Fruit fly (Drosophila melanogaster) whole organism, embryonic: ENCODE data around the gene CG12010.

ENCODE experiments used
- Bdp1 ChIP-seq: fragments of 200-800 bp; sonication (Bioruptor generic); optimal IDR thresholded peaks from 3 replicates; lab custom pipeline; 2016; ENCODE audit warnings: missing biosample characterization, missing genetic modification characterization
- Bgb ChIP-seq: fragments of 200-800 bp; sonication (Bioruptor generic); IDR thresholded peaks from 2 replicates; pipeline ENCODE4 v1.3.6; 2022; ENCODE audit warnings: missing biosample characterization, missing genetic modification characterization; ENCODE audit not compliant: partially characterized antibody
- CG10267 ChIP-seq: fragments of 200-800 bp; sonication (Bioruptor generic); optimal IDR thresholded peaks from 2 replicates; lab custom pipeline; 2018; ENCODE audit warnings: missing biosample characterization, mild to moderate bottlenecking, missing genetic modification characterization, moderate library complexity
- CG10274 ChIP-seq: fragments of 200-800 bp; sonication (Bioruptor generic); optimal IDR thresholded peaks from 3 replicates; lab custom pipeline; 2017; ENCODE audit warnings: missing biosample characterization, mild to moderate bottlenecking, missing genetic modification characterization
- CG10565 ChIP-seq: fragments of 200-800 bp; sonication (Bioruptor generic); optimal IDR thresholded peaks from 3 replicates; lab custom pipeline; 2016; ENCODE audit warnings: missing biosample characterization, mild to moderate bottlenecking, missing genetic modification characterization
- CG11696 ChIP-seq: fragments of 200-800 bp; sonication (Bioruptor generic); IDR thresholded peaks from 2 replicates; pipeline ENCODE4 v1.3.6; 2022; ENCODE audit warnings: missing biosample characterization, missing genetic modification characterization
- CG12769 ChIP-seq: fragments of 200-800 bp; sonication (Bioruptor generic); optimal IDR thresholded peaks from 2 replicates; lab custom pipeline; 2019; ENCODE audit warnings: missing biosample characterization, mild to moderate bottlenecking, missing genetic modification characterization, moderate library complexity
- CG13287 ChIP-seq: fragments of 200-800 bp; sonication (Bioruptor generic); IDR thresholded peaks from 2 replicates; pipeline ENCODE4 v1.3.6; 2022; ENCODE audit warnings: missing biosample characterization, missing genetic modification characterization; ENCODE audit not compliant: partially characterized antibody
- CG14014 ChIP-seq: fragments of 200-800 bp; sonication (Bioruptor generic); IDR thresholded peaks from 2 replicates; pipeline ENCODE4 v1.3.6; 2022; ENCODE audit warnings: missing biosample characterization, missing genetic modification characterization
- CG15514 ChIP-seq: fragments of 200-800 bp; sonication (Bioruptor generic); optimal IDR thresholded peaks from 3 replicates; lab custom pipeline; 2017; ENCODE audit warnings: missing biosample characterization, missing genetic modification characterization, mild to moderate bottlenecking, moderate library complexity, missing genetic modification reagents
- CG17568 ChIP-seq: fragments of 200-800 bp; sonication (Bioruptor generic); optimal IDR thresholded peaks from 2 replicates; lab custom pipeline; 2018; ENCODE audit warnings: missing biosample characterization, mild to moderate bottlenecking, missing genetic modification characterization, moderate library complexity
- CG3726 ChIP-seq: fragments of 200-800 bp; sonication (Bioruptor generic); IDR thresholded peaks from 3 replicates; pipeline ENCODE4, ENCODE4 v1.3.6; 2022; ENCODE audit warnings: missing biosample characterization, missing genetic modification characterization
- CG3847 ChIP-seq: fragments of 200-800 bp; sonication (Bioruptor generic); IDR thresholded peaks from 2 replicates; pipeline ENCODE4 v1.3.6; 2022; ENCODE audit warnings: missing biosample characterization, missing genetic modification characterization
- CG42726 ChIP-seq: fragments of 200-800 bp; sonication (Bioruptor generic); IDR thresholded peaks from 2 replicates; pipeline ENCODE4 v1.3.6; 2022; ENCODE audit warnings: missing biosample characterization, missing genetic modification characterization; ENCODE audit not compliant: partially characterized antibody
- CG6683 ChIP-seq: fragments of 200-800 bp; sonication (Bioruptor generic); optimal IDR thresholded peaks from 2 replicates; lab custom pipeline; 2017; ENCODE audit warnings: missing biosample characterization, mild to moderate bottlenecking, missing genetic modification characterization, missing genetic modification reagents
- CG6791 ChIP-seq: fragments of 200-800 bp; sonication (Bioruptor generic); IDR thresholded peaks from 3 replicates; pipeline ENCODE4 v1.3.6; 2022; ENCODE audit warnings: missing biosample characterization, missing genetic modification characterization; ENCODE audit not compliant: partially characterized antibody
- CG8765 ChIP-seq: fragments of 200-800 bp; sonication (Bioruptor generic); IDR thresholded peaks from 2 replicates; pipeline ENCODE4 v1.3.6; 2022; ENCODE audit warnings: missing biosample characterization, missing genetic modification characterization
- Camta ChIP-seq: fragments of 200-800 bp; sonication (Bioruptor generic); optimal IDR thresholded peaks from 2 replicates; lab custom pipeline; 2016; ENCODE audit warnings: missing biosample characterization, missing genetic modification characterization
- Chrac-16 ChIP-seq: fragments of 200-800 bp; sonication (Bioruptor generic); optimal IDR thresholded peaks from 3 replicates; lab custom pipeline; 2016; ENCODE audit warnings: missing biosample characterization, missing genetic modification characterization
- Dip3 ChIP-seq: fragments of 200-800 bp; sonication (Bioruptor generic); optimal IDR thresholded peaks from 3 replicates; lab custom pipeline; 2016; ENCODE audit warnings: missing biosample characterization, missing genetic modification characterization
- Doc3 ChIP-seq: fragments of 200-800 bp; sonication (Bioruptor generic); IDR thresholded peaks from 3 replicates; pipeline ENCODE4 v1.3.6; 2022; ENCODE audit warnings: missing biosample characterization, missing genetic modification characterization; ENCODE audit not compliant: partially characterized antibody
- Dp ChIP-seq: fragments of 200-800 bp; sonication (Bioruptor generic); optimal IDR thresholded peaks from 2 replicates; lab custom pipeline; 2018; ENCODE audit warnings: missing biosample characterization, mild to moderate bottlenecking, missing genetic modification characterization, moderate library complexity
- ERR ChIP-seq: fragments of 200-800 bp; sonication (Bioruptor generic); optimal IDR thresholded peaks from 2 replicates; lab custom pipeline; 2016; ENCODE audit warnings: missing biosample characterization, missing genetic modification characterization
- Ets97D ChIP-seq: fragments of 200-800 bp; sonication (Bioruptor generic); optimal IDR thresholded peaks from 3 replicates; lab custom pipeline; 2016; ENCODE audit warnings: missing biosample characterization, missing genetic modification characterization
- HLH3B ChIP-seq: fragments of 200-800 bp; sonication (Bioruptor generic); IDR thresholded peaks from 2 replicates; pipeline ENCODE4 v1.3.6; 2022; ENCODE audit warnings: missing biosample characterization, missing genetic modification characterization
- Hsf ChIP-seq: fragments of 200-800 bp; sonication (Bioruptor generic); optimal IDR thresholded peaks from 3 replicates; lab custom pipeline; 2016; ENCODE audit warnings: missing biosample characterization, missing genetic modification characterization
- NFAT ChIP-seq: fragments of 200-800 bp; sonication (Bioruptor generic); IDR thresholded peaks from 2 replicates; pipeline ENCODE4 v1.3.6; 2022; ENCODE audit warnings: missing biosample characterization, missing genetic modification characterization
- Opbp ChIP-seq: fragments of 200-800 bp; sonication (Bioruptor generic); IDR thresholded peaks from 3 replicates; pipeline ENCODE4 v1.3.6; 2022; ENCODE audit warnings: missing biosample characterization, missing genetic modification characterization; ENCODE audit not compliant: partially characterized antibody
- Six4 ChIP-seq: fragments of 200-800 bp; sonication (Bioruptor generic); optimal IDR thresholded peaks from 2 replicates; lab custom pipeline; 2016; ENCODE audit warnings: missing biosample characterization, missing genetic modification characterization
- Spps ChIP-seq: fragments of 200-800 bp; sonication (Bioruptor generic); optimal IDR thresholded peaks from 2 replicates; lab custom pipeline; 2018; ENCODE audit warnings: missing biosample characterization, mild to moderate bottlenecking, missing genetic modification characterization
- ac ChIP-seq: fragments of 200-800 bp; sonication (Bioruptor generic); optimal IDR thresholded peaks from 3 replicates; lab custom pipeline; 2017; ENCODE audit warnings: missing biosample characterization, mild to moderate bottlenecking, missing genetic modification characterization
- bbx ChIP-seq: fragments of 200-800 bp; sonication (Bioruptor generic); IDR thresholded peaks from 2 replicates; pipeline ENCODE4 v1.3.6; 2022; ENCODE audit warnings: missing biosample characterization, missing genetic modification characterization; ENCODE audit not compliant: partially characterized antibody
- cas ChIP-seq: fragments of 200-800 bp; sonication (Bioruptor generic); IDR thresholded peaks from 2 replicates; pipeline ENCODE4 v1.3.6; 2022; ENCODE audit warnings: missing biosample characterization, missing genetic modification characterization
- dysf ChIP-seq: fragments of 200-800 bp; sonication (Bioruptor generic); IDR thresholded peaks from 3 replicates; pipeline ENCODE4 v1.3.6; 2022; ENCODE audit warnings: missing biosample characterization, missing genetic modification characterization
- ems ChIP-seq: fragments of 200-800 bp; sonication (Bioruptor generic); optimal IDR thresholded peaks from 3 replicates; lab custom pipeline; 2016; ENCODE audit warnings: missing biosample characterization, missing genetic modification characterization
- eyg ChIP-seq: fragments of 200-800 bp; sonication (Bioruptor generic); optimal IDR thresholded peaks from 3 replicates; lab custom pipeline; 2016; ENCODE audit warnings: missing biosample characterization, missing genetic modification characterization
- gem ChIP-seq: fragments of 200-800 bp; sonication (Bioruptor generic); optimal IDR thresholded peaks from 2 replicates; lab custom pipeline; 2019; ENCODE audit warnings: missing biosample characterization, mild to moderate bottlenecking, missing genetic modification characterization, moderate library complexity
- kah ChIP-seq: fragments of 200-800 bp; sonication (Bioruptor generic); optimal IDR thresholded peaks from 2 replicates; lab custom pipeline; 2018; ENCODE audit warnings: missing biosample characterization, mild to moderate bottlenecking, missing genetic modification characterization
- lbe ChIP-seq: fragments of 200-800 bp; sonication (Bioruptor generic); optimal IDR thresholded peaks from 2 replicates; lab custom pipeline; 2016; ENCODE audit warnings: missing biosample characterization, mild to moderate bottlenecking, missing genetic modification characterization
- lilli ChIP-seq: fragments of 200-800 bp; sonication (Bioruptor generic); optimal IDR thresholded peaks from 3 replicates; lab custom pipeline; 2016; ENCODE audit warnings: missing biosample characterization, missing genetic modification characterization
- luna ChIP-seq: fragments of 200-800 bp; sonication (Bioruptor generic); optimal IDR thresholded peaks from 2 replicates; lab custom pipeline; 2016; ENCODE audit warnings: missing biosample characterization, missing genetic modification characterization
- otp ChIP-seq: fragments of 200-800 bp; sonication (Bioruptor generic); IDR thresholded peaks from 3 replicates; pipeline ENCODE4, ENCODE4 v1.3.6; 2022; ENCODE audit warnings: missing biosample characterization, missing genetic modification characterization
- prd ChIP-seq, 3 experiments: fragments of >200 bp in 2 of 3; fragments of 200-800 bp in 1 of 3; sonication (Bioruptor generic) in 1 of 3; optimal IDR thresholded peaks in 2 of 3; IDR thresholded peaks in 1 of 3; 2 replicates in 2 of 3; 3 replicates in 1 of 3; pipeline versions ENCODE4 v1.3.6 to Lab custom; 2017 to 2022; ENCODE audit warnings: missing biosample characterization in 1 of 3, missing genetic modification characterization in 1 of 3
- run ChIP-seq: fragments of 200-800 bp; sonication (Bioruptor generic); optimal IDR thresholded peaks from 3 replicates; lab custom pipeline; 2018; ENCODE audit warnings: missing biosample characterization, mild to moderate bottlenecking, missing genetic modification characterization
- seq ChIP-seq: fragments of 200-800 bp; sonication (Bioruptor generic); IDR thresholded peaks from 2 replicates; pipeline ENCODE4 v1.3.6; 2022; ENCODE audit warnings: missing biosample characterization, missing genetic modification characterization
- slp2 ChIP-seq: fragments of 200-800 bp; sonication (Bioruptor generic); optimal IDR thresholded peaks from 2 replicates; lab custom pipeline; 2016; ENCODE audit warnings: missing biosample characterization, missing genetic modification characterization
- sqz ChIP-seq: fragments of 200-800 bp; sonication (Bioruptor generic); optimal IDR thresholded peaks from 3 replicates; lab custom pipeline; 2018; ENCODE audit warnings: missing biosample characterization, mild to moderate bottlenecking, missing genetic modification characterization
- stc ChIP-seq: fragments of 200-800 bp; sonication (Bioruptor generic); IDR thresholded peaks from 2 replicates; pipeline ENCODE4 v1.3.6; 2022; ENCODE audit warnings: missing biosample characterization, missing genetic modification characterization
- tgo ChIP-seq: fragments of 200-800 bp; sonication (Bioruptor generic); IDR thresholded peaks from 3 replicates; pipeline ENCODE4 v1.3.6; 2022; ENCODE audit warnings: missing biosample characterization, missing genetic modification characterization
- unpg ChIP-seq: fragments of 200-800 bp; sonication (Bioruptor generic); optimal IDR thresholded peaks from 3 replicates; lab custom pipeline; 2018; ENCODE audit warnings: missing biosample characterization, mild to moderate bottlenecking, missing genetic modification characterization, moderate library complexity

Gene CG12010

dm6 chr3L:3377965-3378292 is 3.8 kb downstream of the CG12010 start, which contains the start of gene Ids (continued):
- peak; percentile 41 for TF ChIP-seq ems (GFP tag; lab: Kevin White, UChicago)
- TF ChIP-seq CG11696 (GFP tag; lab: Robert Waterston, UW): no peak
- TF ChIP-seq CG3847 (GFP tag; lab: Robert Waterston, UW): peak; percentile 68
- peak; percentile 13 for TF ChIP-seq Ets97D (GFP tag; lab: Kevin White, UChicago)
- no peak for TF ChIP-seq kah (GFP tag; lab: Kevin White, UChicago)
- peak; percentile 74; the same call in 1 of the 3 replicates for TF ChIP-seq otp (GFP tag; lab: Robert Waterston, UW)
- TF ChIP-seq Dp (GFP tag; lab: Kevin White, UChicago): no peak
- no peak for TF ChIP-seq Six4
- peak; percentile 58 for TF ChIP-seq Chrac-16
- TF ChIP-seq CG3726: 0 out of 3 replicates have a peak, but pooled peaks have one; percentile 64
- no peak for TF ChIP-seq CG10565 (GFP tag; lab: Kevin White, UChicago)
- TF ChIP-seq ac (GFP tag; lab: Kevin White, UChicago): no peak
- peak; percentile 83 for TF ChIP-seq HLH3B (GFP tag; lab: Robert Waterston, UW)
- no peak for TF ChIP-seq prd (optimal IDR thresholded peaks at IDR 0.05; lab: Kevin White, UChicago)
- peak; percentile 84 for TF ChIP-seq prd (GFP tag; IDR thresholded peaks at IDR 0.05; lab: Robert Waterston, UW)
- peak; percentile 81 for TF ChIP-seq stc
- TF ChIP-seq Bgb (GFP tag; lab: Robert Waterston, UW): no peak
- TF ChIP-seq Hsf (GFP tag; lab: Kevin White, UChicago): peak; percentile 64
- no peak for TF ChIP-seq CG42726 (GFP tag; lab: Robert Waterston, UW)
- peak; percentile 80 for TF ChIP-seq seq
- TF ChIP-seq Opbp (GFP tag; lab: Robert Waterston, UW): no peak
- TF ChIP-seq CG6683: peak; percentile 16
- TF ChIP-seq CG13287: no peak; the same call in 1 of the 2 replicates
- TF ChIP-seq lbe (GFP tag; lab: Kevin White, UChicago): peak; percentile 27
- no peak for TF ChIP-seq eyg
- peak; percentile 23 for TF ChIP-seq slp2
- TF ChIP-seq CG10267 (tag; lab: Kevin White, UChicago): peak; percentile 33
- no peak for TF ChIP-seq CG6791 (GFP tag; lab: Robert Waterston, UW)
- no peak for TF ChIP-seq bbx (GFP tag; lab: Robert Waterston, UW)
- peak; percentile 45 for TF ChIP-seq Camta
- peak; percentile 84 for TF ChIP-seq dysf (GFP tag; lab: Robert Waterston, UW)
- no peak for TF ChIP-seq Bdp1 (GFP tag; lab: Kevin White, UChicago)
- TF ChIP-seq gem (tag; lab: Kevin White, UChicago): peak; percentile 78
- TF ChIP-seq CG10274 (GFP tag; lab: Kevin White, UChicago): peak; percentile 13
- no peak for TF ChIP-seq CG8765 (GFP tag; lab: Robert Waterston, UW)
- TF ChIP-seq CG17568: no peak
- TF ChIP-seq unpg (GFP tag; lab: Kevin White, UChicago): peak; percentile 74
- peak; percentile 61 for TF ChIP-seq CG15514
- no peak for TF ChIP-seq ERR (GFP tag; lab: Kevin White, UChicago)
- no peak for TF ChIP-seq Spps (tag; lab: Kevin White, UChicago)
- TF ChIP-seq sqz (GFP tag; lab: Kevin White, UChicago): no peak
- no peak for TF ChIP-seq Doc3 (GFP tag; lab: Robert Waterston, UW)
- TF ChIP-seq luna (GFP tag; lab: Kevin White, UChicago): no peak
- TF ChIP-seq NFAT (GFP tag; lab: Robert Waterston, UW): peak; percentile 62; the same call in 1 of the 2 replicates
- TF ChIP-seq CG14014 (GFP tag; lab: Robert Waterston, UW): peak; percentile 75
- TF ChIP-seq Dip3: peak; percentile 29
- TF ChIP-seq tgo: peak; percentile 81; the same call in 2 of the 3 replicates
- TF ChIP-seq cas: peak; percentile 58; the same call in 1 of the 2 replicates
- peak; percentile 42 for TF ChIP-seq run
- peak; percentile 66 for TF ChIP-seq lilli (GFP tag; lab: Kevin White, UChicago)
- no peak for TF ChIP-seq CG12769
